Worm (Caenorhabditis elegans) whole organism, L3 larva: ENCODE data around the gene Y39B6A.7.

Source experiments
- ceh-9 ChIP-seq: sonication (generic microtip); optimal IDR thresholded peaks from 2 replicates; lab custom pipeline; 2018; ENCODE audit warnings: missing biosample characterization, missing genetic modification characterization
- daf-12 ChIP-seq: fragments of 150-350 bp; optimal IDR thresholded peaks from 2 replicates; lab custom pipeline; 2014; ENCODE audit warnings: missing biosample characterization, missing genetic modification reagents, missing genetic modification characterization
- egl-27 ChIP-seq: sonication (generic microtip); optimal IDR thresholded peaks from 4 replicates; lab custom pipeline; 2017; ENCODE audit warnings: missing biosample characterization, missing genetic modification reagents, missing genetic modification characterization
- elt-3 ChIP-seq, 3 experiments: fragments of 150-350 bp in 1 of 3; sonication (generic microtip) in 2 of 3; optimal IDR thresholded peaks; 2 replicates in 2 of 3; 4 replicates in 1 of 3; lab custom pipeline; 2014 to 2017; ENCODE audit warnings: missing biosample characterization in 3 of 3, missing genetic modification characterization in 3 of 3
- fos-1 ChIP-seq: fragments of 150-350 bp; optimal IDR thresholded peaks from 2 replicates; lab custom pipeline; 2014; ENCODE audit warnings: missing biosample characterization, missing genetic modification characterization
- lin-39 ChIP-seq: fragments of 150-350 bp; optimal IDR thresholded peaks from 2 replicates; lab custom pipeline; 2018; ENCODE audit warnings: missing biosample characterization, missing genetic modification reagents, missing genetic modification characterization
- nfya-1 ChIP-seq: sonication (generic microtip); optimal IDR thresholded peaks from 2 replicates; lab custom pipeline; 2017; ENCODE audit warnings: missing genetic modification characterization, mild to moderate bottlenecking, missing compliant biosample characterization, antibody characterized with exemption, moderate library complexity; ENCODE audit not compliant: insufficient read depth
- nhr-76 ChIP-seq: fragments of 150-350 bp; sonication (generic microtip); optimal IDR thresholded peaks from 5 replicates; lab custom pipeline; 2014; ENCODE audit warnings: missing biosample characterization, missing genetic modification characterization
- pha-4 ChIP-seq: fragments of 150-350 bp; optimal IDR thresholded peaks from 2 replicates; lab custom pipeline; 2014; ENCODE audit warnings: missing biosample characterization, missing genetic modification reagents, missing genetic modification characterization
- pqm-1 ChIP-seq: fragments of 150-350 bp; optimal IDR thresholded peaks from 2 replicates; lab custom pipeline; 2017; ENCODE audit warnings: missing biosample characterization, missing genetic modification characterization, inconsistent platforms
- sea-2 ChIP-seq: fragments of 150-350 bp; sonication (generic microtip); optimal IDR thresholded peaks from 4 replicates; lab custom pipeline; 2014; ENCODE audit warnings: missing biosample characterization, missing genetic modification reagents, missing genetic modification characterization
- snpc-4 ChIP-seq: fragments of 150-350 bp; optimal IDR thresholded peaks from 2 replicates; lab custom pipeline; 2014; ENCODE audit warnings: missing biosample characterization, missing genetic modification characterization
- unc-62 ChIP-seq: fragments of 150-350 bp; sonication (generic microtip); optimal IDR thresholded peaks from 4 replicates; lab custom pipeline; 2014; ENCODE audit warnings: missing biosample characterization, missing genetic modification reagents, missing genetic modification characterization
- ztf-11 ChIP-seq: fragments of 150-350 bp; optimal IDR thresholded peaks from 2 replicates; lab custom pipeline; 2014; ENCODE audit warnings: missing biosample characterization, missing genetic modification characterization

ce11 chrV:19124586-19124985 is 24.4 kb downstream of the Y39B6A.7 start, which contains the start of gene bed-1:
- TF ChIP-seq snpc-4 (tag; lab: Kevin White, UChicago) (no peak), elt-3 (tag; optimal IDR thresholded peaks at IDR 0.05; lab: Kevin White, UChicago) (no peak), lin-39 (tag; lab: Kevin White, UChicago) (no peak), pqm-1 (no peak), ceh-9 (tag; lab: Kevin White, UChicago) (no peak), fos-1 (tag; lab: Kevin White, UChicago) (no peak), sea-2 (GFP tag; lab: Kevin White, UChicago) (no peak), ztf-11 (tag; lab: Kevin White, UChicago) (no peak), nhr-76 (tag; lab: Kevin White, UChicago) (no peak), egl-27 (tag; lab: Kevin White, UChicago) (no peak), pha-4 (tag; lab: Kevin White, UChicago) (no peak), unc-62 (GFP tag; lab: Kevin White, UChicago) (no peak), nfya-1 (tag; lab: Kevin White, UChicago) (no peak), daf-12 (no peak)
